Fruit fly (Drosophila melanogaster) whole organism, embryonic: ENCODE results near the gene gish.

Experiments used
- Antp ChIP-seq: fragments of 200-800 bp; sonication (Bioruptor generic); optimal IDR thresholded peaks from 3 replicates; lab custom pipeline; 2016; ENCODE audit warnings: missing biosample characterization, missing genetic modification characterization
- Atf3 ChIP-seq: fragments of 200-800 bp; sonication (Bioruptor generic); optimal IDR thresholded peaks from 3 replicates; lab custom pipeline; 2016; ENCODE audit warnings: missing biosample characterization, missing genetic modification characterization
- Bdp1 ChIP-seq: fragments of 200-800 bp; sonication (Bioruptor generic); optimal IDR thresholded peaks from 3 replicates; lab custom pipeline; 2016; ENCODE audit warnings: missing biosample characterization, missing genetic modification characterization
- Bteb2 ChIP-seq: fragments of 200-800 bp; sonication (Bioruptor generic); optimal IDR thresholded peaks from 2 replicates; lab custom pipeline; 2016; ENCODE audit warnings: missing biosample characterization, missing genetic modification characterization
- CG1024 ChIP-seq: fragments of 200-800 bp; sonication (Bioruptor generic); IDR thresholded peaks from 2 replicates; pipeline ENCODE4 v1.3.6; 2022; ENCODE audit warnings: missing biosample characterization, missing genetic modification characterization
- CG12071 ChIP-seq: fragments of 200-800 bp; sonication (Bioruptor generic); optimal IDR thresholded peaks from 3 replicates; lab custom pipeline; 2018; ENCODE audit warnings: missing biosample characterization, mild to moderate bottlenecking, missing genetic modification characterization
- CG12104 ChIP-seq: fragments of 200-800 bp; sonication (Bioruptor generic); optimal IDR thresholded peaks from 3 replicates; lab custom pipeline; 2016; ENCODE audit warnings: missing biosample characterization, missing genetic modification characterization
- CG12744 ChIP-seq: fragments of 200-800 bp; sonication (Bioruptor generic); optimal IDR thresholded peaks from 2 replicates; lab custom pipeline; 2016; ENCODE audit warnings: missing biosample characterization, missing genetic modification characterization
- CG12769 ChIP-seq: fragments of 200-800 bp; sonication (Bioruptor generic); optimal IDR thresholded peaks from 2 replicates; lab custom pipeline; 2019; ENCODE audit warnings: missing biosample characterization, mild to moderate bottlenecking, missing genetic modification characterization, moderate library complexity
- CG16863 ChIP-seq: fragments of 200-800 bp; sonication (Bioruptor generic); optimal IDR thresholded peaks from 3 replicates; lab custom pipeline; 2016; ENCODE audit warnings: missing biosample characterization, missing genetic modification characterization
- CG1792 ChIP-seq: fragments of 200-800 bp; sonication (Bioruptor generic); optimal IDR thresholded peaks from 2 replicates; lab custom pipeline; 2016; ENCODE audit warnings: missing biosample characterization, missing genetic modification characterization
- CG18599 ChIP-seq: fragments of 200-800 bp; sonication (Bioruptor generic); optimal IDR thresholded peaks from 3 replicates; lab custom pipeline; 2017; ENCODE audit warnings: missing biosample characterization, missing genetic modification characterization, mild to moderate bottlenecking, moderate library complexity, missing genetic modification reagents
- CG3838 ChIP-seq: fragments of 200-800 bp; sonication (Bioruptor generic); optimal IDR thresholded peaks from 3 replicates; lab custom pipeline; 2016; ENCODE audit warnings: missing biosample characterization, missing genetic modification characterization
- CG5180 ChIP-seq: fragments of 200-800 bp; sonication (Bioruptor generic); optimal IDR thresholded peaks from 3 replicates; lab custom pipeline; 2017; ENCODE audit warnings: missing biosample characterization, missing genetic modification characterization, mild to moderate bottlenecking, moderate library complexity, missing genetic modification reagents
- CG5245 ChIP-seq: fragments of 200-800 bp; sonication (Bioruptor generic); optimal IDR thresholded peaks from 3 replicates; lab custom pipeline; 2016; ENCODE audit warnings: missing biosample characterization, missing genetic modification characterization
- CG6654 ChIP-seq: fragments of 200-800 bp; sonication (Bioruptor generic); optimal IDR thresholded peaks from 2 replicates; lab custom pipeline; 2017; ENCODE audit warnings: missing biosample characterization, mild to moderate bottlenecking, missing genetic modification characterization
- CG6683 ChIP-seq: fragments of 200-800 bp; sonication (Bioruptor generic); optimal IDR thresholded peaks from 2 replicates; lab custom pipeline; 2017; ENCODE audit warnings: missing biosample characterization, mild to moderate bottlenecking, missing genetic modification characterization, missing genetic modification reagents
- CG7987 ChIP-seq: fragments of 200-800 bp; sonication (Bioruptor generic); optimal IDR thresholded peaks from 2 replicates; lab custom pipeline; 2018; ENCODE audit warnings: missing biosample characterization, mild to moderate bottlenecking, missing genetic modification characterization, moderate library complexity
- CG8281 ChIP-seq: fragments of 200-800 bp; sonication (Bioruptor generic); optimal IDR thresholded peaks from 2 replicates; lab custom pipeline; 2018; ENCODE audit warnings: missing biosample characterization, mild to moderate bottlenecking, missing genetic modification characterization, moderate library complexity
- CoRest ChIP-seq: fragments of 200-800 bp; sonication (Bioruptor generic); optimal IDR thresholded peaks from 3 replicates; lab custom pipeline; 2018; ENCODE audit warnings: missing biosample characterization, mild to moderate bottlenecking, missing genetic modification characterization, moderate library complexity
- Doc3 ChIP-seq: fragments of 200-800 bp; sonication (Bioruptor generic); IDR thresholded peaks from 3 replicates; pipeline ENCODE4 v1.3.6; 2022; ENCODE audit warnings: missing biosample characterization, missing genetic modification characterization; ENCODE audit not compliant: partially characterized antibody
- ERR ChIP-seq: fragments of 200-800 bp; sonication (Bioruptor generic); optimal IDR thresholded peaks from 2 replicates; lab custom pipeline; 2016; ENCODE audit warnings: missing biosample characterization, missing genetic modification characterization
- Fer2 ChIP-seq: fragments of 200-800 bp; sonication (Bioruptor generic); optimal IDR thresholded peaks from 2 replicates; lab custom pipeline; 2018; ENCODE audit warnings: missing biosample characterization, mild to moderate bottlenecking, missing genetic modification characterization, moderate library complexity
- Gsc ChIP-seq: fragments of 200-800 bp; sonication (Bioruptor generic); IDR thresholded peaks from 2 replicates; pipeline ENCODE4 v1.3.6; 2022; ENCODE audit warnings: missing biosample characterization, missing genetic modification characterization
- Hand ChIP-seq: fragments of 200-800 bp; sonication (Bioruptor generic); optimal IDR thresholded peaks from 2 replicates; lab custom pipeline; 2017; ENCODE audit warnings: mild to moderate bottlenecking, missing biosample characterization, missing genetic modification reagents, missing genetic modification characterization
- Mes4 ChIP-seq: fragments of 200-800 bp; sonication (Bioruptor generic); optimal IDR thresholded peaks from 2 replicates; lab custom pipeline; 2016; ENCODE audit warnings: missing biosample characterization, missing genetic modification characterization
- Nf-YC ChIP-seq: fragments of 200-800 bp; optimal IDR thresholded peaks from 3 replicates; lab custom pipeline; 2019; ENCODE audit warnings: missing biosample characterization, mild to moderate bottlenecking, missing genetic modification characterization, moderate library complexity
- Ravus ChIP-seq: fragments of 200-800 bp; sonication (Bioruptor generic); IDR thresholded peaks from 2 replicates; pipeline ENCODE4 v1.3.6; 2022; ENCODE audit warnings: missing biosample characterization, missing genetic modification characterization
- Sin3A ChIP-seq: fragments of >200 bp; optimal IDR thresholded peaks from 2 replicates; lab custom pipeline; 2018
- Six4 ChIP-seq: fragments of 200-800 bp; sonication (Bioruptor generic); optimal IDR thresholded peaks from 2 replicates; lab custom pipeline; 2016; ENCODE audit warnings: missing biosample characterization, missing genetic modification characterization
- aop ChIP-seq: fragments of 200-800 bp; sonication (Bioruptor generic); IDR thresholded peaks from 2 replicates; pipeline ENCODE4 v1.3.6; 2022; ENCODE audit warnings: missing biosample characterization, missing genetic modification characterization
- ara ChIP-seq: fragments of 200-800 bp; sonication (Bioruptor generic); IDR thresholded peaks from 2 replicates; pipeline ENCODE4 v1.3.6; 2022; ENCODE audit warnings: missing biosample characterization, missing genetic modification characterization
- az2 ChIP-seq: fragments of 200-800 bp; sonication (Bioruptor generic); optimal IDR thresholded peaks from 3 replicates; lab custom pipeline; 2016; ENCODE audit warnings: missing biosample characterization, missing genetic modification characterization
- bowl ChIP-seq: fragments of 200-800 bp; sonication (Bioruptor generic); IDR thresholded peaks from 2 replicates; pipeline ENCODE4 v1.3.6; 2022; ENCODE audit warnings: missing biosample characterization, missing genetic modification characterization
- caup ChIP-seq: fragments of 200-800 bp; sonication (Bioruptor generic); optimal IDR thresholded peaks from 3 replicates; lab custom pipeline; 2017; ENCODE audit warnings: missing biosample characterization, mild to moderate bottlenecking, missing genetic modification characterization, moderate library complexity; ENCODE audit not compliant: severe bottlenecking
- chinmo ChIP-seq: fragments of 200-800 bp; sonication (Bioruptor generic); IDR thresholded peaks from 4 replicates; pipeline ENCODE4 v1.3.6; 2022; ENCODE audit warnings: missing biosample characterization, missing genetic modification characterization; ENCODE audit not compliant: partially characterized antibody
- dati ChIP-seq: fragments of 200-800 bp; sonication (Bioruptor generic); IDR thresholded peaks from 2 replicates; pipeline ENCODE4 v1.3.6; 2022; ENCODE audit warnings: missing biosample characterization, missing genetic modification characterization
- dm ChIP-seq: fragments of 200-800 bp; sonication (Bioruptor generic); optimal IDR thresholded peaks from 3 replicates; lab custom pipeline; 2016; ENCODE audit warnings: missing biosample characterization, missing genetic modification characterization
- dysf ChIP-seq: fragments of 200-800 bp; sonication (Bioruptor generic); IDR thresholded peaks from 3 replicates; pipeline ENCODE4 v1.3.6; 2022; ENCODE audit warnings: missing biosample characterization, missing genetic modification characterization
- esg ChIP-seq: fragments of 200-800 bp; sonication (Bioruptor generic); conservative IDR thresholded peaks from 2 replicates; pipeline ENCODE4 v1.3.6; 2022; ENCODE audit warnings: missing biosample characterization, missing genetic modification characterization
- gcm ChIP-seq: fragments of 200-800 bp; sonication (Bioruptor generic); optimal IDR thresholded peaks from 2 replicates; lab custom pipeline; 2019; ENCODE audit warnings: missing biosample characterization, mild to moderate bottlenecking, missing genetic modification characterization, moderate library complexity
- h ChIP-seq: fragments of >200 bp; optimal IDR thresholded peaks from 2 replicates; lab custom pipeline; 2017
- hkb ChIP-seq, 2 experiments: fragments of 200-800 bp in 1 of 2; fragments of >200 bp in 1 of 2; sonication (Bioruptor generic) in 1 of 2; IDR thresholded peaks in 1 of 2; optimal IDR thresholded peaks in 1 of 2; 2 replicates each; pipeline versions ENCODE4 v1.3.6 to Lab custom; 2017 to 2022; ENCODE audit warnings: missing biosample characterization in 1 of 2, missing genetic modification characterization in 1 of 2
- jumu ChIP-seq: fragments of 200-800 bp; sonication (Bioruptor generic); optimal IDR thresholded peaks from 3 replicates; lab custom pipeline; 2016; ENCODE audit warnings: missing biosample characterization, missing genetic modification characterization
- pho ChIP-seq: fragments of 200-800 bp; sonication (Bioruptor generic); optimal IDR thresholded peaks from 2 replicates; lab custom pipeline; 2016; ENCODE audit warnings: missing biosample characterization, missing genetic modification characterization
- sens-2 ChIP-seq: fragments of 200-800 bp; sonication (Bioruptor generic); IDR thresholded peaks from 2 replicates; pipeline ENCODE4 v1.3.6; 2022; ENCODE audit warnings: missing biosample characterization, missing genetic modification characterization
- seq ChIP-seq: fragments of 200-800 bp; sonication (Bioruptor generic); IDR thresholded peaks from 2 replicates; pipeline ENCODE4 v1.3.6; 2022; ENCODE audit warnings: missing biosample characterization, missing genetic modification characterization
- toy ChIP-seq: fragments of 200-800 bp; sonication (Bioruptor generic); IDR thresholded peaks from 2 replicates; pipeline ENCODE4 v1.3.6; 2022; ENCODE audit warnings: missing biosample characterization, missing genetic modification characterization
- zf30C ChIP-seq: fragments of 200-800 bp; sonication (Bioruptor generic); optimal IDR thresholded peaks from 3 replicates; lab custom pipeline; 2018; ENCODE audit warnings: missing biosample characterization, mild to moderate bottlenecking, missing genetic modification characterization

The gish gene

DNA sequence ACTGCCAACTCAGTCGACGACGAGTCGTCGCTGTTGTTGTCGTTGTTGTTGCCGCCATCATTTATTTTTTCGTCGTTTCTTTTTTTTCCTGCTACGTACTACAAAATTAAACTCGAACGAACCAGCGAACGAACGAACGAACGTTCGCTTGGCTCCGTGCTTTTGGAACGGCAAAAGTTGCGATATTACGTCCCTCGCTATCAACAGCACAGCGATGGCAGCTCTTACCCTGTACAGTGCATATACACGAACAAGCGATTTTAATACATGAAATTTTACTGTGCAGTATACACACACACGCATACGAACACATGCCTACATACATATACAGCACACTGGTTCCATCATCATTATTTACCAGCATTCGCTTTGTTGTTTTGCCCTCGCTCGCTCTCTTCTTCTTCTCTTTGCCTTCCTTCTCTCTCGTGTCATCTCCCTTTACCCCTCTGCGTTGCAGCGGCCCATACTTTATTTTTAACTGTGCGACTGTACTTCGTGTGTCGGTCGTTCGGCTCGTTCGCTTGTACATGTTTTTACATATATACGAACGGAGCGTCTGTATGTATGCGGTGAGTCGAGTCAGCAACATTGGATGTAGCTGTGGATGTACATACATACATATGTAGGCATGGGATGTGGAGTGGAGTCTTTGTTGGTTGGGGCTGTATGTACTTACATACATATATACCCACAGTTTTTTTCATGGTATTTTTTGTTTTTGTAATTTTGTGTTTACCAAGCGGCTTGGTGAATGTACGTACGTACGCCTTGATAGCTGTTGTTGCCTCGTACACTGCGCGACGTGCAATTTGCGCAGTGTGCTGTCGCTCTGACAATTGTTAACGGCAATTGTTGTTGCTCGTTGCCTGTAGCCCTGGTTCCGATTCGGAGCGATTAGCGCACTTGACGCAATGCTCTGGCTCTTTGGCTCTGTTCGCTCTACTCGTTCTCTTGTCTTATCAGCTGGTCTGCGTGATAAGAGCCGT, 22.1 kb upstream of the gish start (continued):
- peak; percentile 48 for TF ChIP-seq dm (GFP tag; lab: Kevin White, UChicago)
- TF ChIP-seq CG12104 (GFP tag; lab: Kevin White, UChicago) = peak; percentile 3
- peak; percentile 32 for TF ChIP-seq CG16863 (GFP tag; lab: Kevin White, UChicago)
- no peak for TF ChIP-seq dati
- peak; percentile 41 for TF ChIP-seq CG12071 (GFP tag; lab: Kevin White, UChicago)
- TF ChIP-seq seq = no peak
- TF ChIP-seq sens-2 = no peak
- TF ChIP-seq hkb (optimal IDR thresholded peaks at IDR 0.05; lab: Kevin White, UChicago) = no peak
- no peak for TF ChIP-seq hkb (GFP tag; IDR thresholded peaks at IDR 0.05; lab: Robert Waterston, UW)
- TF ChIP-seq Doc3 (GFP tag; lab: Robert Waterston, UW) = no peak
- TF ChIP-seq ERR (GFP tag; lab: Kevin White, UChicago) = peak; percentile 30
- peak; percentile 32 for TF ChIP-seq Fer2
- TF ChIP-seq Bteb2 (GFP tag; lab: Kevin White, UChicago) = peak; percentile 9
- no peak for TF ChIP-seq CG6683 (GFP tag; lab: Kevin White, UChicago)
- TF ChIP-seq Atf3 (GFP tag; lab: Kevin White, UChicago) = no peak
- no peak for TF ChIP-seq CG1792
- peak; percentile 99 for TF ChIP-seq zf30C
- peak; percentile 4 for TF ChIP-seq Bdp1
- peak; percentile 67 for TF ChIP-seq Nf-YC (tag; lab: Kevin White, UChicago)
- peak; percentile 69 for TF ChIP-seq CG18599
- TF ChIP-seq CoRest (tag; lab: Kevin White, UChicago) = no peak
- TF ChIP-seq Six4 (GFP tag; lab: Kevin White, UChicago) = no peak
- peak; percentile 92 for TF ChIP-seq CG5180 (GFP tag; lab: Kevin White, UChicago)
- no peak for TF ChIP-seq CG8281
- no peak for TF ChIP-seq CG5245 (GFP tag; lab: Kevin White, UChicago)
- no peak for TF ChIP-seq h (lab: Kevin White, UChicago)
- peak; percentile 2 for TF ChIP-seq jumu (GFP tag; lab: Kevin White, UChicago)
- TF ChIP-seq CG12744 (GFP tag; lab: Kevin White, UChicago) = peak; percentile 56
- no peak for TF ChIP-seq CG1024 (GFP tag; lab: Robert Waterston, UW)
- no peak for TF ChIP-seq Sin3A
- TF ChIP-seq Hand = peak; percentile 55
- no peak for TF ChIP-seq esg (GFP tag; lab: Robert Waterston, UW)
- TF ChIP-seq aop (GFP tag; lab: Robert Waterston, UW) = no peak
- no peak for TF ChIP-seq dysf
- no peak for TF ChIP-seq az2
- peak; percentile 87 for TF ChIP-seq CG12769 (tag; lab: Kevin White, UChicago)
- peak; percentile 65 for TF ChIP-seq gcm (GFP tag; lab: Kevin White, UChicago)
- TF ChIP-seq Mes4 = peak; percentile 28
- no peak for TF ChIP-seq ara
- peak; percentile 63 for TF ChIP-seq CG7987 (GFP tag; lab: Kevin White, UChicago)
- TF ChIP-seq pho = no peak
- TF ChIP-seq caup (GFP tag; lab: Kevin White, UChicago) = peak; percentile 50
- TF ChIP-seq Antp (GFP tag; lab: Kevin White, UChicago) = peak; percentile 51
- TF ChIP-seq chinmo (GFP tag; lab: Robert Waterston, UW) = no peak
- TF ChIP-seq Ravus (GFP tag; lab: Robert Waterston, UW) = no peak
- no peak for TF ChIP-seq bowl (GFP tag; lab: Robert Waterston, UW)
- TF ChIP-seq Gsc (GFP tag; lab: Robert Waterston, UW) = no peak
- TF ChIP-seq toy (GFP tag; lab: Robert Waterston, UW) = no peak
- no peak for TF ChIP-seq CG6654 (GFP tag; lab: Kevin White, UChicago)
- TF ChIP-seq CG3838 (GFP tag; lab: Kevin White, UChicago) = peak; percentile 33
